Worm (Caenorhabditis elegans) whole organism, L2 larva: ENCODE measurements around the gene nhr-255.

Source experiments
- C34F6.9 ChIP-seq: fragments of 150-350 bp; optimal IDR thresholded peaks from 2 replicates; lab custom pipeline; 2014; ENCODE audit warnings: missing biosample characterization, missing genetic modification characterization
- F13H6.1 ChIP-seq: sonication (generic microtip); optimal IDR thresholded peaks from 2 replicates; lab custom pipeline; 2016; ENCODE audit warnings: missing genetic modification characterization, missing compliant biosample characterization
- R02D3.7 ChIP-seq: fragments of 150-350 bp; optimal IDR thresholded peaks from 2 replicates; lab custom pipeline; 2014; ENCODE audit warnings: missing biosample characterization, missing genetic modification characterization
- Y55F3AM.14 ChIP-seq: fragments of 200-800 bp; sonication (Bioruptor generic); optimal IDR thresholded peaks from 2 replicates; lab custom pipeline; 2018; ENCODE audit warnings: mild to moderate bottlenecking, missing genetic modification characterization, missing compliant biosample characterization
- ZK546.5 ChIP-seq: sonication (generic microtip); optimal IDR thresholded peaks from 2 replicates; lab custom pipeline; 2017; ENCODE audit warnings: missing biosample characterization, missing genetic modification characterization
- alr-1 ChIP-seq: fragments of 150-350 bp; optimal IDR thresholded peaks from 2 replicates; lab custom pipeline; 2014; ENCODE audit warnings: missing biosample characterization, missing genetic modification characterization
- aly-2 ChIP-seq: fragments of 150-350 bp; optimal IDR thresholded peaks from 2 replicates; lab custom pipeline; 2014; ENCODE audit warnings: missing biosample characterization, missing genetic modification characterization
- ama-1 ChIP-seq: fragments of 150-350 bp; optimal IDR thresholded peaks from 2 replicates; lab custom pipeline; 2018; ENCODE audit warnings: inconsistent platforms
- blmp-1 ChIP-seq: sonication (generic microtip); optimal IDR thresholded peaks from 2 replicates; lab custom pipeline; 2017; ENCODE audit warnings: missing genetic modification characterization, mild to moderate bottlenecking, missing compliant biosample characterization, antibody characterized with exemption, moderate library complexity; ENCODE audit not compliant: insufficient read depth
- ceh-16 ChIP-seq: fragments of 150-350 bp; optimal IDR thresholded peaks from 2 replicates; lab custom pipeline; 2014; ENCODE audit warnings: missing biosample characterization, missing genetic modification characterization
- ceh-82 ChIP-seq: fragments of 150-350 bp; optimal IDR thresholded peaks from 2 replicates; lab custom pipeline; 2014; ENCODE audit warnings: missing biosample characterization, missing genetic modification characterization
- crh-2 ChIP-seq: sonication (generic microtip); optimal IDR thresholded peaks from 2 replicates; lab custom pipeline; 2017; ENCODE audit warnings: missing biosample characterization, missing genetic modification characterization
- dmd-4 ChIP-seq: sonication (generic microtip); optimal IDR thresholded peaks from 2 replicates; lab custom pipeline; 2017; ENCODE audit warnings: missing biosample characterization, missing genetic modification characterization
- egl-27 ChIP-seq: sonication (generic microtip); optimal IDR thresholded peaks from 3 replicates; lab custom pipeline; 2017; ENCODE audit warnings: missing biosample characterization, missing genetic modification reagents, missing genetic modification characterization
- elt-1 ChIP-seq: fragments of 150-350 bp; optimal IDR thresholded peaks from 2 replicates; lab custom pipeline; 2014; ENCODE audit warnings: missing biosample characterization, missing genetic modification characterization
- elt-3 ChIP-seq: sonication (generic microtip); optimal IDR thresholded peaks from 2 replicates; lab custom pipeline; 2017; ENCODE audit warnings: missing biosample characterization, missing genetic modification characterization
- fos-1 ChIP-seq: fragments of 150-350 bp; optimal IDR thresholded peaks from 2 replicates; lab custom pipeline; 2014; ENCODE audit warnings: missing biosample characterization, missing genetic modification characterization
- gmeb-1 ChIP-seq: fragments of 150-350 bp; optimal IDR thresholded peaks from 2 replicates; lab custom pipeline; 2014; ENCODE audit warnings: missing biosample characterization, missing genetic modification characterization
- lin-11 ChIP-seq: fragments of 150-350 bp; sonication (generic microtip); optimal IDR thresholded peaks from 2 replicates; lab custom pipeline; 2014; ENCODE audit warnings: missing biosample characterization, missing genetic modification characterization, inconsistent platforms, mixed read lengths
- lin-13 ChIP-seq: fragments of 150-350 bp; optimal IDR thresholded peaks from 2 replicates; lab custom pipeline; 2014; ENCODE audit warnings: missing biosample characterization, missing genetic modification reagents, missing genetic modification characterization
- lin-39 ChIP-seq: fragments of 150-350 bp; optimal IDR thresholded peaks from 2 replicates; lab custom pipeline; 2014; ENCODE audit warnings: missing biosample characterization, missing genetic modification reagents, missing genetic modification characterization
- lsy-2 ChIP-seq, 2 experiments: fragments of 150-350 bp in 1 of 2; sonication (generic microtip) in 1 of 2; optimal IDR thresholded peaks; 2 replicates each; lab custom pipeline; 2014 to 2017; ENCODE audit warnings: missing biosample characterization in 2 of 2, missing genetic modification characterization in 2 of 2
- mab-5 ChIP-seq: fragments of 150-350 bp; optimal IDR thresholded peaks from 2 replicates; lab custom pipeline; 2014; ENCODE audit warnings: missing biosample characterization, missing genetic modification characterization
- mbf-1 ChIP-seq: sonication (generic microtip); optimal IDR thresholded peaks from 2 replicates; lab custom pipeline; 2017; ENCODE audit warnings: missing biosample characterization, missing genetic modification characterization
- mdl-1 ChIP-seq, 2 experiments: fragments of 150-350 bp in 1 of 2; sonication (generic microtip) in 1 of 2; optimal IDR thresholded peaks; 2 replicates each; lab custom pipeline; 2017; ENCODE audit warnings: missing biosample characterization in 2 of 2, missing genetic modification characterization in 2 of 2
- nhr-10 ChIP-seq: sonication (generic microtip); optimal IDR thresholded peaks from 2 replicates; lab custom pipeline; 2017; ENCODE audit warnings: missing biosample characterization, missing genetic modification characterization
- nhr-11 ChIP-seq: fragments of 150-350 bp; optimal IDR thresholded peaks from 2 replicates; lab custom pipeline; 2014; ENCODE audit warnings: missing biosample characterization, missing genetic modification characterization
- nhr-12 ChIP-seq: fragments of 150-350 bp; optimal IDR thresholded peaks from 2 replicates; lab custom pipeline; 2014; ENCODE audit warnings: missing biosample characterization, missing genetic modification characterization
- nhr-129 ChIP-seq: fragments of 150-350 bp; optimal IDR thresholded peaks from 2 replicates; lab custom pipeline; 2014; ENCODE audit warnings: missing biosample characterization, missing genetic modification characterization
- nhr-21 ChIP-seq: fragments of 150-350 bp; optimal IDR thresholded peaks from 2 replicates; lab custom pipeline; 2014; ENCODE audit warnings: missing biosample characterization, missing genetic modification characterization
- nhr-23 ChIP-seq: fragments of 150-350 bp; optimal IDR thresholded peaks from 2 replicates; lab custom pipeline; 2014; ENCODE audit warnings: missing biosample characterization, missing genetic modification reagents, missing genetic modification characterization
- nhr-237 ChIP-seq: fragments of 150-350 bp; optimal IDR thresholded peaks from 2 replicates; lab custom pipeline; 2014; ENCODE audit warnings: missing biosample characterization, missing genetic modification characterization
- nhr-25 ChIP-seq: fragments of 150-350 bp; sonication (generic microtip); optimal IDR thresholded peaks from 3 replicates; lab custom pipeline; 2014; ENCODE audit warnings: missing biosample characterization, missing genetic modification characterization
- nhr-6 ChIP-seq: fragments of 150-350 bp; optimal IDR thresholded peaks from 2 replicates; lab custom pipeline; 2014; ENCODE audit warnings: missing biosample characterization, missing genetic modification characterization
- nhr-77 ChIP-seq: fragments of 150-350 bp; optimal IDR thresholded peaks from 2 replicates; lab custom pipeline; 2014; ENCODE audit warnings: missing biosample characterization, missing genetic modification characterization
- peb-1 ChIP-seq: fragments of 150-350 bp; optimal IDR thresholded peaks from 2 replicates; lab custom pipeline; 2014; ENCODE audit warnings: missing biosample characterization, missing genetic modification characterization
- sem-4 ChIP-seq: fragments of 150-350 bp; optimal IDR thresholded peaks from 2 replicates; lab custom pipeline; 2014; ENCODE audit warnings: missing biosample characterization, missing genetic modification reagents, missing genetic modification characterization
- skn-1 ChIP-seq: sonication (generic microtip); optimal IDR thresholded peaks from 2 replicates; lab custom pipeline; 2017; ENCODE audit warnings: missing biosample characterization, missing genetic modification characterization
- sma-3 ChIP-seq: sonication (generic microtip); optimal IDR thresholded peaks from 2 replicates; lab custom pipeline; 2016; ENCODE audit warnings: missing genetic modification reagents, missing genetic modification characterization, missing compliant biosample characterization
- sma-9 ChIP-seq, 2 experiments: fragments of 150-350 bp in 1 of 2; sonication (generic microtip) in 1 of 2; optimal IDR thresholded peaks; 2 replicates each; lab custom pipeline; 2014 to 2016; ENCODE audit warnings: missing genetic modification characterization in 2 of 2, mild to moderate bottlenecking in 1 of 2, missing biosample characterization in 1 of 2, missing compliant biosample characterization in 1 of 2, missing genetic modification reagents in 1 of 2, moderate library complexity in 1 of 2
- snpc-4 ChIP-seq: fragments of 150-350 bp; optimal IDR thresholded peaks from 2 replicates; lab custom pipeline; 2014; ENCODE audit warnings: missing biosample characterization, missing genetic modification characterization
- unc-39 ChIP-seq: fragments of 150-350 bp; optimal IDR thresholded peaks from 2 replicates; lab custom pipeline; 2014; ENCODE audit warnings: missing biosample characterization, missing genetic modification characterization
- unc-55 ChIP-seq: fragments of 150-350 bp; sonication (generic microtip); optimal IDR thresholded peaks from 3 replicates; lab custom pipeline; 2014; ENCODE audit warnings: missing biosample characterization, missing genetic modification reagents, missing genetic modification characterization
- unc-62 ChIP-seq: fragments of 150-350 bp; optimal IDR thresholded peaks from 2 replicates; lab custom pipeline; 2014; ENCODE audit warnings: missing biosample characterization, missing genetic modification reagents, missing genetic modification characterization
- zag-1 ChIP-seq: fragments of 150-350 bp; optimal IDR thresholded peaks from 2 replicates; lab custom pipeline; 2014; ENCODE audit warnings: missing biosample characterization, missing genetic modification characterization
- ztf-1 ChIP-seq: fragments of 200-800 bp; sonication (Bioruptor generic); conservative IDR thresholded peaks from 2 replicates; pipeline ENCODE4 v1.3.6; 2022; ENCODE audit warnings: missing genetic modification characterization, missing compliant biosample characterization
- ztf-11 ChIP-seq: sonication (generic microtip); optimal IDR thresholded peaks from 2 replicates; lab custom pipeline; 2017; ENCODE audit warnings: missing biosample characterization, missing genetic modification characterization
- ztf-4 ChIP-seq: fragments of 150-350 bp; optimal IDR thresholded peaks from 2 replicates; lab custom pipeline; 2014; ENCODE audit warnings: missing biosample characterization, missing genetic modification characterization

nhr-255 gene

DNA sequence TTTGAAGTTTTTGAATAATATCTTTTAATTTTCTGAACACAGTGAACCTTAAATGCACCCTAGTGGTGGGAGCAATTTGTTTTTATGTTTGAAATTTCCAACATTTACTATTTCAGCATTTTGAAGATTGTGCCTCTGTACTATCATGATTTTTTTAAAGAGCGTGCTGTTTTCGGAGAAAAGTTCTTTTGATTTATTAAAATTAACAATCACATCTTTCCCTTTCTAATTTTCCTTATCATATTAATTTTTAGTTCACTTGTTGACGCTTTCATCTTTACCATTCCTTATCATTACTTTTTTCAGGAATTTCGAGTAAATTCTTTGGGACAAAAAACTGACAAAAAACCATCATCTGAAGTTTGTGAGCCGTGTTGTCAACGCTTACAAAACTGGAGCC is 34.5 kb upstream of the nhr-255 start, which contains the start of gene nhr-48:
Gene nhr-48 (plus strand): TSS at position 301 of the 400 bp plus-strand sequence.
- TF ChIP-seq skn-1 (tag; lab: Kevin White, UChicago) (no peak), lsy-2 (tag; optimal IDR thresholded peaks at IDR 0.05; lab: Kevin White, UChicago) (no peak), nhr-11 (tag; lab: Kevin White, UChicago) (no peak), F13H6.1 (no peak), unc-62 (GFP tag; lab: Kevin White, UChicago) (no peak), unc-55 (GFP tag; lab: Kevin White, UChicago) (no peak), ztf-4 (tag; lab: Kevin White, UChicago) (no peak), nhr-23 (tag; lab: Kevin White, UChicago) (no peak), elt-3 (tag; lab: Kevin White, UChicago) (no peak), C34F6.9 (tag; lab: Kevin White, UChicago) (no peak), ceh-82 (tag; lab: Kevin White, UChicago) (no peak), mdl-1 (tag; optimal IDR thresholded peaks at IDR 0.05; lab: Kevin White, UChicago) (no peak), lin-13 (GFP tag; lab: Kevin White, UChicago) (no peak), lin-39 (tag; lab: Kevin White, UChicago) (no peak), sma-3 (no peak), ama-1 (lab: Kevin White, UChicago) (no peak), peb-1 (tag; lab: Kevin White, UChicago) (no peak), ceh-16 (tag; lab: Kevin White, UChicago) (no peak)

DNA sequence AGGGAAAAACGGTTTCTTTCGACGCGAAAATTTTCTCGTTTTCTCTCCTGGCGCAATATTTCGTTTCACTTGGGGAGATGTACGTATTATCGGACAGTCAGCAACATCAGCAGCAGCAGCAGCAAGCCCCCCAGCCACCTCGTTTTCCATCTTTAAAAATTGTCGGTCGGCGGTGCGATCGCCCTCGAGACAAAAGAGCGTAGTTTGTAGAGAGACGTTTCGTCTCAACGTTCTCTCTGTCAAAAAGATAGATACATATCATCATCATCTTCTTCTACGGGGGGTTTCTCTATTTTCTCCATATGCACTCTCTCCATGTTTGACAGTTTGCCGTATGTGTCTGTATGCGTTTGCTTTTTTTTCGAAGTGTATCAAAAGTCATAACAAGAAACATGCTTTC is 32.8 kb upstream of the nhr-255 start:
- peak; percentile 80 for TF ChIP-seq nhr-21 (tag; lab: Kevin White, UChicago)
- no peak for TF ChIP-seq nhr-10
- TF ChIP-seq peb-1 (tag; lab: Kevin White, UChicago): no peak
- TF ChIP-seq sma-3: peak; percentile 61
- TF ChIP-seq ztf-1 (GFP tag; lab: Robert Waterston, UW): no peak
- TF ChIP-seq nhr-23 (tag; lab: Kevin White, UChicago): no peak
- no peak for TF ChIP-seq lin-39 (tag; lab: Kevin White, UChicago)
- TF ChIP-seq gmeb-1 (tag; lab: Kevin White, UChicago): peak; percentile 28
- peak; percentile 57 for TF ChIP-seq fos-1 (tag; lab: Kevin White, UChicago)
- TF ChIP-seq nhr-25: peak; percentile 61
- no peak for TF ChIP-seq nhr-237
- no peak for TF ChIP-seq lin-13 (GFP tag; lab: Kevin White, UChicago)
- TF ChIP-seq C34F6.9 (tag; lab: Kevin White, UChicago): no peak
- no peak for TF ChIP-seq ama-1 (lab: Kevin White, UChicago)
- TF ChIP-seq ztf-4 (tag; lab: Kevin White, UChicago): no peak
- no peak for TF ChIP-seq ceh-82 (tag; lab: Kevin White, UChicago)
- TF ChIP-seq nhr-6 (tag; lab: Kevin White, UChicago): no peak
- TF ChIP-seq unc-55 (GFP tag; lab: Kevin White, UChicago): no peak
- TF ChIP-seq ZK546.5 (tag; lab: Kevin White, UChicago): no peak
- TF ChIP-seq nhr-129: peak; percentile 71
- no peak for TF ChIP-seq ztf-11
- TF ChIP-seq alr-1 (tag; lab: Kevin White, UChicago): no peak
- TF ChIP-seq unc-39 (tag; lab: Kevin White, UChicago): no peak
- TF ChIP-seq blmp-1 (tag; lab: Kevin White, UChicago): peak; percentile 71
- TF ChIP-seq skn-1 (tag; lab: Kevin White, UChicago): no peak
- TF ChIP-seq ceh-16 (tag; lab: Kevin White, UChicago): no peak
- TF ChIP-seq sem-4: peak; percentile 5
- no peak for TF ChIP-seq nhr-11 (tag; lab: Kevin White, UChicago)
- TF ChIP-seq crh-2 (tag; lab: Kevin White, UChicago): peak; percentile 61
- no peak for TF ChIP-seq lin-11 (tag; lab: Kevin White, UChicago)
- no peak for TF ChIP-seq lsy-2 (tag; optimal IDR thresholded peaks at IDR 0.05; lab: Kevin White, UChicago)
- no peak for TF ChIP-seq mab-5 (tag; lab: Kevin White, UChicago)
- no peak for TF ChIP-seq dmd-4 (tag; lab: Kevin White, UChicago)
- no peak for TF ChIP-seq snpc-4
- no peak for TF ChIP-seq mbf-1 (tag; lab: Kevin White, UChicago)
- no peak for TF ChIP-seq elt-1 (tag; lab: Kevin White, UChicago)
- peak; percentile 3 for TF ChIP-seq egl-27 (tag; lab: Kevin White, UChicago)
- peak; percentile 38 to 87 for TF ChIP-seq mdl-1 (tag; optimal IDR thresholded peaks at IDR 0.05; lab: Kevin White, UChicago)
- TF ChIP-seq aly-2 (tag; lab: Kevin White, UChicago): no peak
- no peak for TF ChIP-seq zag-1 (tag; lab: Kevin White, UChicago)
- no peak for TF ChIP-seq unc-62 (GFP tag; lab: Kevin White, UChicago)
- no peak for TF ChIP-seq Y55F3AM.14 (GFP tag; lab: Kevin White, UChicago)
- peak; percentile 91 for TF ChIP-seq sma-9 (GFP tag; optimal IDR thresholded peaks at IDR 0.05; lab: Kevin White, UChicago)
- TF ChIP-seq sma-9 (tag; optimal IDR thresholded peaks at IDR 0.05; lab: Kevin White, UChicago): no peak
- no peak for TF ChIP-seq elt-3 (tag; lab: Kevin White, UChicago)
- TF ChIP-seq nhr-12: no peak
- TF ChIP-seq R02D3.7 (tag; lab: Kevin White, UChicago): no peak
- TF ChIP-seq F13H6.1: peak; percentile 24
- no peak for TF ChIP-seq nhr-77
